Fruit fly (Drosophila melanogaster) whole organism, embryonic: Measurements from ENCODE around the gene CG12992.

Source experiments
- Abd-B ChIP-seq: fragments of 200-800 bp; sonication (Bioruptor generic); optimal IDR thresholded peaks from 2 replicates; lab custom pipeline; 2018; ENCODE audit warnings: missing biosample characterization, mild to moderate bottlenecking, missing genetic modification characterization, moderate library complexity
- Bteb2 ChIP-seq: fragments of 200-800 bp; sonication (Bioruptor generic); optimal IDR thresholded peaks from 2 replicates; lab custom pipeline; 2016; ENCODE audit warnings: missing biosample characterization, missing genetic modification characterization
- CG10565 ChIP-seq: fragments of 200-800 bp; sonication (Bioruptor generic); optimal IDR thresholded peaks from 3 replicates; lab custom pipeline; 2016; ENCODE audit warnings: missing biosample characterization, mild to moderate bottlenecking, missing genetic modification characterization
- CG10654 ChIP-seq: fragments of 200-800 bp; sonication (Bioruptor generic); optimal IDR thresholded peaks from 2 replicates; lab custom pipeline; 2016; ENCODE audit warnings: missing biosample characterization, missing genetic modification characterization
- CG15011 ChIP-seq: fragments of 200-800 bp; sonication (Bioruptor generic); optimal IDR thresholded peaks from 3 replicates; lab custom pipeline; 2018; ENCODE audit warnings: missing biosample characterization, mild to moderate bottlenecking, missing genetic modification characterization
- CG16779 ChIP-seq: fragments of 200-800 bp; sonication (Bioruptor generic); IDR thresholded peaks from 2 replicates; pipeline ENCODE4 v1.3.6; 2022; ENCODE audit warnings: missing biosample characterization, missing genetic modification characterization
- CG18262 ChIP-seq: fragments of 200-800 bp; optimal IDR thresholded peaks from 3 replicates; lab custom pipeline; 2019; ENCODE audit warnings: missing biosample characterization, mild to moderate bottlenecking, missing genetic modification characterization, moderate library complexity
- CG1832 ChIP-seq: fragments of 200-800 bp; sonication (Bioruptor generic); optimal IDR thresholded peaks from 2 replicates; lab custom pipeline; 2017; ENCODE audit warnings: missing biosample characterization, mild to moderate bottlenecking, missing genetic modification characterization, inconsistent platforms
- CG31388 ChIP-seq: fragments of 200-800 bp; sonication (Bioruptor generic); optimal IDR thresholded peaks from 2 replicates; lab custom pipeline; 2016; ENCODE audit warnings: missing biosample characterization, missing genetic modification characterization
- CG32767 ChIP-seq: fragments of 200-800 bp; sonication (Bioruptor generic); IDR thresholded peaks from 2 replicates; pipeline ENCODE4 v1.3.6; 2022; ENCODE audit warnings: missing biosample characterization, missing genetic modification characterization
- CG3847 ChIP-seq: fragments of 200-800 bp; sonication (Bioruptor generic); IDR thresholded peaks from 2 replicates; pipeline ENCODE4 v1.3.6; 2022; ENCODE audit warnings: missing biosample characterization, missing genetic modification characterization
- CG42726 ChIP-seq: fragments of 200-800 bp; sonication (Bioruptor generic); IDR thresholded peaks from 2 replicates; pipeline ENCODE4 v1.3.6; 2022; ENCODE audit warnings: missing biosample characterization, missing genetic modification characterization; ENCODE audit not compliant: partially characterized antibody
- CG4360 ChIP-seq: fragments of 200-800 bp; sonication (Bioruptor generic); IDR thresholded peaks from 2 replicates; pipeline ENCODE4 v1.3.6; 2022; ENCODE audit warnings: missing biosample characterization, missing genetic modification characterization
- CG6175 ChIP-seq: fragments of 200-800 bp; sonication (Bioruptor generic); IDR thresholded peaks from 3 replicates; pipeline ENCODE4 v1.3.6; 2022; ENCODE audit warnings: missing biosample characterization, missing genetic modification characterization
- CG7556 ChIP-seq: fragments of 200-800 bp; sonication (Bioruptor generic); optimal IDR thresholded peaks from 2 replicates; lab custom pipeline; 2017; ENCODE audit warnings: missing biosample characterization, mild to moderate bottlenecking, missing genetic modification characterization
- Dfd ChIP-seq, 2 experiments: fragments of >200 bp; optimal IDR thresholded peaks; 2 replicates each; lab custom pipeline; 2017; ENCODE audit warnings: missing biosample characterization in 2 of 2, missing genetic modification characterization in 2 of 2
- Dll ChIP-seq: fragments of 200-800 bp; sonication (Bioruptor generic); IDR thresholded peaks from 4 replicates; pipeline ENCODE4 v1.3.6; 2022; ENCODE audit warnings: missing biosample characterization, missing genetic modification characterization; ENCODE audit not compliant: partially characterized antibody
- Doc3 ChIP-seq: fragments of 200-800 bp; sonication (Bioruptor generic); IDR thresholded peaks from 3 replicates; pipeline ENCODE4 v1.3.6; 2022; ENCODE audit warnings: missing biosample characterization, missing genetic modification characterization; ENCODE audit not compliant: partially characterized antibody
- Dp ChIP-seq: fragments of 200-800 bp; sonication (Bioruptor generic); optimal IDR thresholded peaks from 2 replicates; lab custom pipeline; 2018; ENCODE audit warnings: missing biosample characterization, mild to moderate bottlenecking, missing genetic modification characterization, moderate library complexity
- GATAe ChIP-seq: fragments of 200-800 bp; sonication (Bioruptor generic); conservative IDR thresholded peaks from 2 replicates; pipeline ENCODE4 v1.3.6; 2022; ENCODE audit warnings: missing biosample characterization, missing genetic modification characterization
- Lhr ChIP-seq: fragments of 200-800 bp; sonication (Bioruptor generic); optimal IDR thresholded peaks from 3 replicates; lab custom pipeline; 2017; ENCODE audit warnings: mild to moderate bottlenecking, missing biosample characterization, missing genetic modification reagents, missing genetic modification characterization
- NK7.1 ChIP-seq: fragments of 200-800 bp; sonication (Bioruptor generic); optimal IDR thresholded peaks from 3 replicates; lab custom pipeline; 2016; ENCODE audit warnings: missing biosample characterization, missing genetic modification characterization
- Oaz ChIP-seq: fragments of 200-800 bp; sonication (Bioruptor generic); IDR thresholded peaks from 2 replicates; pipeline ENCODE4 v1.3.6; 2022; ENCODE audit warnings: missing biosample characterization, missing genetic modification characterization
- Optix ChIP-seq: fragments of 200-800 bp; sonication (Bioruptor generic); IDR thresholded peaks from 3 replicates; pipeline ENCODE4 v1.3.6; 2022; ENCODE audit warnings: missing biosample characterization, missing genetic modification characterization
- TFAM ChIP-seq: fragments of 200-800 bp; sonication (Bioruptor generic); optimal IDR thresholded peaks from 2 replicates; lab custom pipeline; 2017; ENCODE audit warnings: missing biosample characterization, missing genetic modification characterization, inconsistent platforms
- Trl ChIP-seq, 3 experiments: fragments of >200 bp in 2 of 3; fragments of 200-800 bp in 1 of 3; sonication (Bioruptor generic) in 1 of 3; optimal IDR thresholded peaks; 2 replicates in 1 of 3; 3 replicates in 2 of 3; lab custom pipeline; 2016 to 2017; ENCODE audit warnings: missing biosample characterization in 1 of 3, missing genetic modification characterization in 1 of 3
- bowl ChIP-seq: fragments of 200-800 bp; sonication (Bioruptor generic); IDR thresholded peaks from 2 replicates; pipeline ENCODE4 v1.3.6; 2022; ENCODE audit warnings: missing biosample characterization, missing genetic modification characterization
- cas ChIP-seq: fragments of 200-800 bp; sonication (Bioruptor generic); IDR thresholded peaks from 2 replicates; pipeline ENCODE4 v1.3.6; 2022; ENCODE audit warnings: missing biosample characterization, missing genetic modification characterization
- cg ChIP-seq: fragments of 200-800 bp; sonication (Bioruptor generic); optimal IDR thresholded peaks from 3 replicates; lab custom pipeline; 2019; ENCODE audit warnings: missing biosample characterization, mild to moderate bottlenecking, missing genetic modification characterization, moderate library complexity
- crc ChIP-seq: fragments of 200-800 bp; sonication (Bioruptor generic); optimal IDR thresholded peaks from 2 replicates; lab custom pipeline; 2016; ENCODE audit warnings: missing biosample characterization, missing genetic modification characterization
- croc ChIP-seq: fragments of 200-800 bp; sonication (Bioruptor generic); conservative IDR thresholded peaks from 3 replicates; pipeline ENCODE4 v1.3.6; 2022; ENCODE audit warnings: missing biosample characterization, missing genetic modification characterization
- cwo ChIP-seq: fragments of 200-800 bp; sonication (Bioruptor generic); optimal IDR thresholded peaks from 3 replicates; lab custom pipeline; 2017; ENCODE audit warnings: missing biosample characterization, missing genetic modification characterization, mild to moderate bottlenecking, moderate library complexity, missing genetic modification reagents
- dm ChIP-seq: fragments of 200-800 bp; sonication (Bioruptor generic); optimal IDR thresholded peaks from 3 replicates; lab custom pipeline; 2016; ENCODE audit warnings: missing biosample characterization, missing genetic modification characterization
- ewg ChIP-seq: fragments of 200-800 bp; sonication (Bioruptor generic); optimal IDR thresholded peaks from 3 replicates; lab custom pipeline; 2017; ENCODE audit warnings: mild to moderate bottlenecking, missing biosample characterization, missing genetic modification reagents, missing genetic modification characterization
- gcm2 ChIP-seq: fragments of 200-800 bp; sonication (Bioruptor generic); optimal IDR thresholded peaks from 2 replicates; lab custom pipeline; 2016; ENCODE audit warnings: missing biosample characterization, missing genetic modification characterization
- lmd ChIP-seq: fragments of 200-800 bp; sonication (Bioruptor generic); IDR thresholded peaks from 2 replicates; pipeline ENCODE4 v1.3.6; 2022; ENCODE audit warnings: missing biosample characterization, missing genetic modification characterization
- maf-S ChIP-seq: fragments of 200-800 bp; sonication (Bioruptor generic); optimal IDR thresholded peaks from 2 replicates; lab custom pipeline; 2016; ENCODE audit warnings: missing biosample characterization, missing genetic modification characterization
- nerfin-1 ChIP-seq: fragments of 200-800 bp; sonication (Bioruptor generic); optimal IDR thresholded peaks from 3 replicates; lab custom pipeline; 2019; ENCODE audit warnings: missing biosample characterization, mild to moderate bottlenecking, missing genetic modification characterization, moderate library complexity
- nmo ChIP-seq: fragments of 200-800 bp; sonication (Bioruptor generic); optimal IDR thresholded peaks from 2 replicates; lab custom pipeline; 2018; ENCODE audit warnings: missing biosample characterization, mild to moderate bottlenecking, missing genetic modification characterization, moderate library complexity
- otp ChIP-seq: fragments of 200-800 bp; sonication (Bioruptor generic); IDR thresholded peaks from 3 replicates; pipeline ENCODE4, ENCODE4 v1.3.6; 2022; ENCODE audit warnings: missing biosample characterization, missing genetic modification characterization
- row ChIP-seq: fragments of 200-800 bp; sonication (Bioruptor generic); IDR thresholded peaks from 3 replicates; pipeline ENCODE4 v1.3.6; 2022; ENCODE audit warnings: missing biosample characterization, missing genetic modification characterization
- run ChIP-seq: fragments of 200-800 bp; sonication (Bioruptor generic); optimal IDR thresholded peaks from 3 replicates; lab custom pipeline; 2018; ENCODE audit warnings: missing biosample characterization, mild to moderate bottlenecking, missing genetic modification characterization
- sim ChIP-seq: fragments of 200-800 bp; sonication (Bioruptor generic); IDR thresholded peaks from 2 replicates; pipeline ENCODE4 v1.3.6; 2022; ENCODE audit warnings: missing biosample characterization, missing genetic modification characterization
- slp2 ChIP-seq: fragments of 200-800 bp; sonication (Bioruptor generic); optimal IDR thresholded peaks from 2 replicates; lab custom pipeline; 2016; ENCODE audit warnings: missing biosample characterization, missing genetic modification characterization
- tll ChIP-seq, 2 experiments: fragments of 200-800 bp in 1 of 2; fragments of >200 bp in 1 of 2; sonication (Bioruptor generic) in 1 of 2; optimal IDR thresholded peaks; 2 replicates each; lab custom pipeline; 2017 to 2019; ENCODE audit warnings: missing biosample characterization in 2 of 2, missing genetic modification characterization in 2 of 2, mild to moderate bottlenecking in 1 of 2, moderate library complexity in 1 of 2
- ttk ChIP-seq: fragments of 200-800 bp; sonication (Bioruptor generic); IDR thresholded peaks from 2 replicates; pipeline ENCODE4 v2.1.2; 2022; ENCODE audit warnings: missing biosample characterization, missing genetic modification characterization
- unc-4 ChIP-seq: fragments of 200-800 bp; sonication (Bioruptor generic); IDR thresholded peaks from 2 replicates; pipeline ENCODE4 v1.3.6; 2022; ENCODE audit warnings: missing biosample characterization, missing genetic modification characterization; ENCODE audit not compliant: partially characterized antibody
- zfh2 ChIP-seq: fragments of 200-800 bp; sonication (Bioruptor generic); optimal IDR thresholded peaks from 2 replicates; lab custom pipeline; 2016; ENCODE audit warnings: missing biosample characterization, missing genetic modification characterization

Gene CG12992

DNA sequence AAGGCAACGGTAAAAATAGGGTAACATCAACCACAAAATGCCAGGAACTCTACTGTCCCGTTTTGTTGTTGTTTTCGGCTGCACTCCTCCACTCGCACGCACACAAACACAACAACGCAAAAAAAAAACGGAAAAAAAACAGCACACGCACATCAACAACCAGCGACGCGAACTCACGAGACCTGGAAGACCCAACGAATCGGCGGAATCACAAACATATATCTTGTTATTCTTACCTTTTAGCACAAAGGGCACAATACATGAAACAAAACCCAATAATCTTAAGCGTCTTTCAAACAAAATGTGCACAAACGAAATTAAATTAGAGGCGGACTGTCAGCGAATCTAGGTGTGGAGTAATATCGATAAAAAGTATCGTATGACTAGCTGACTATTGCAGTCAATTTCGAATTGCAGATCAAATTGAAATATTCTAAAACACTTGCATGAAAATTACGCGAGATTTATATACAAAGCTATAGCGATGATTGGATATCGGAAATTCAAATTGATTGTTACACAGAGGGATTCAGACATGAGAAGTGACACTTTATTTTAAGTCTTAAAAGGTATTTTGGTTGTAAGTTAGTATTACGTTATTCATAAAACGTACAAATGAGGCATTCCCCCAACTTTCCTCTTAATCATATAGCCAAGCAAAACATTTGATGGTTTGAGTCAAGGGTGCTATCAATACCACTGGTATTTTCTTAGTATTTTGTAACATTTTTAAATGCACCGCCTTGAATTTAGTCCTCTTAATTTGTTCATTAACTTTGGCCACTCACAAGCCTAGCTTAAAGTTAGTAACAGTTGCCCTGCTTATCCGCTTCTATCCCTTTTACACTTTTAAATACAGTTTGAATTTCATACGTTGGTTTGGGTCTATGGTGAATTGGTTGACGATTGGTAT is 9.5 kb upstream of the CG12992 start, which contains the start of gene Ankle2:
Gene Ankle2, minus strand, starts transcription at position 361 of the 913 bp plus-strand sequence.
- TF ChIP-seq NK7.1 (GFP tag; lab: Kevin White, UChicago) (no peak), CG16779 (GFP tag; lab: Robert Waterston, UW) (no peak), CG1832 (no peak), maf-S (GFP tag; lab: Kevin White, UChicago) (no peak), Abd-B (GFP tag; lab: Kevin White, UChicago) (peak; percentile 25), CG7556 (GFP tag; lab: Kevin White, UChicago) (no peak), cwo (no peak), CG10565 (GFP tag; lab: Kevin White, UChicago) (no peak), Trl (optimal IDR thresholded peaks at IDR 0.05; lab: Kevin White, UChicago) (no peak), Trl (GFP tag; optimal IDR thresholded peaks at IDR 0.05; lab: Kevin White, UChicago) (no peak), lmd (GFP tag; lab: Robert Waterston, UW) (no peak), gcm2 (GFP tag; lab: Kevin White, UChicago) (no peak), CG32767 (GFP tag; lab: Robert Waterston, UW) (no peak), CG10654 (GFP tag; lab: Kevin White, UChicago) (no peak), run (tag; lab: Kevin White, UChicago) (no peak), CG4360 (GFP tag; lab: Robert Waterston, UW) (peak; percentile 68), nerfin-1 (no peak), nmo (GFP tag; lab: Kevin White, UChicago) (peak; percentile 28), CG15011 (GFP tag; lab: Kevin White, UChicago) (no peak), row (GFP tag; lab: Robert Waterston, UW) (peak; percentile 23; the same call in 1 of the 3 replicates), slp2 (no peak), GATAe (GFP tag; lab: Robert Waterston, UW) (no peak), croc (no peak), cas (GFP tag; lab: Robert Waterston, UW) (no peak), CG6175 (no peak), crc (GFP tag; lab: Kevin White, UChicago) (no peak), Oaz (GFP tag; lab: Robert Waterston, UW) (no peak), Lhr (peak; percentile 54), CG18262 (no peak), tll (GFP tag; optimal IDR thresholded peaks at IDR 0.05; lab: Kevin White, UChicago) (no peak), CG42726 (GFP tag; lab: Robert Waterston, UW) (peak; percentile 43; the same call in 1 of the 2 replicates), ttk (no peak), otp (GFP tag; lab: Robert Waterston, UW) (no peak), Bteb2 (GFP tag; lab: Kevin White, UChicago) (no peak), sim (GFP tag; lab: Robert Waterston, UW) (no peak), Dll (peak; percentile 77), Doc3 (GFP tag; lab: Robert Waterston, UW) (peak; percentile 52; the same call in 1 of the 3 replicates), Optix (GFP tag; lab: Robert Waterston, UW) (no peak), ewg (GFP tag; lab: Kevin White, UChicago) (no peak), Dfd (GFP tag; optimal IDR thresholded peaks at IDR 0.05; lab: Kevin White, UChicago) (no peak), zfh2 (GFP tag; lab: Kevin White, UChicago) (no peak), TFAM (GFP tag; lab: Kevin White, UChicago) (no peak), dm (GFP tag; lab: Kevin White, UChicago) (no peak), cg (GFP tag; lab: Kevin White, UChicago) (peak; percentile 62), unc-4 (peak; percentile 63; the same call in 1 of the 2 replicates), bowl (GFP tag; lab: Robert Waterston, UW) (no peak), Dp (GFP tag; lab: Kevin White, UChicago) (peak; percentile 39), CG3847 (no peak), CG31388 (no peak)
